Worm (Caenorhabditis elegans) whole organism, L1 larva: ENCODE data around the gene M7.8.

ENCODE experiments used
- C04F5.9 ChIP-seq: sonication (generic microtip); optimal IDR thresholded peaks from 2 replicates; lab custom pipeline; 2016; ENCODE audit warnings: missing genetic modification characterization, missing compliant biosample characterization
- C16A3.4 ChIP-seq: fragments of 150-350 bp; optimal IDR thresholded peaks from 2 replicates; lab custom pipeline; 2014; ENCODE audit warnings: missing biosample characterization, missing genetic modification characterization
- aha-1 ChIP-seq: fragments of 150-350 bp; optimal IDR thresholded peaks from 2 replicates; lab custom pipeline; 2014; ENCODE audit warnings: missing biosample characterization, missing genetic modification characterization
- alr-1 ChIP-seq: fragments of 200-800 bp; sonication (Bioruptor generic); optimal IDR thresholded peaks from 2 replicates; lab custom pipeline; 2018; ENCODE audit warnings: borderline replicate concordance, mild to moderate bottlenecking, missing genetic modification characterization, missing compliant biosample characterization
- aly-2 ChIP-seq: fragments of 150-350 bp; optimal IDR thresholded peaks from 2 replicates; lab custom pipeline; 2014; ENCODE audit warnings: missing biosample characterization, missing genetic modification characterization
- blmp-1 ChIP-seq: fragments of 150-350 bp; optimal IDR thresholded peaks from 2 replicates; lab custom pipeline; 2014; ENCODE audit warnings: missing biosample characterization, missing genetic modification characterization
- ceh-90 ChIP-seq: sonication (generic microtip); optimal IDR thresholded peaks from 2 replicates; lab custom pipeline; 2016; ENCODE audit warnings: missing genetic modification characterization, missing compliant biosample characterization
- ces-1 ChIP-seq: fragments of 150-350 bp; optimal IDR thresholded peaks from 2 replicates; lab custom pipeline; 2014; ENCODE audit warnings: missing biosample characterization, missing genetic modification reagents, missing genetic modification characterization
- dsc-1 ChIP-seq: sonication (generic microtip); optimal IDR thresholded peaks from 2 replicates; lab custom pipeline; 2016; ENCODE audit warnings: mild to moderate bottlenecking, missing genetic modification characterization, missing compliant biosample characterization
- efl-1 ChIP-seq, 4 experiments: fragments of 150-350 bp; optimal IDR thresholded peaks in 3 of 4; peaks in 1 of 4; 1 replicate in 1 of 4; 2 replicates in 3 of 4; lab custom pipeline; 2014; ENCODE audit warnings: missing biosample characterization in 2 of 4, missing genetic modification characterization in 2 of 4, missing genetic modification reagents in 2 of 4
- efl-3 ChIP-seq: fragments of 200-800 bp; sonication (Bioruptor generic); optimal IDR thresholded peaks from 2 replicates; lab custom pipeline; 2018; ENCODE audit warnings: mild to moderate bottlenecking, missing genetic modification characterization, missing compliant biosample characterization
- egl-13 ChIP-seq: sonication (generic microtip); optimal IDR thresholded peaks from 2 replicates; lab custom pipeline; 2016; ENCODE audit warnings: missing genotype, missing genetic modification reagents, missing genetic modification characterization, missing compliant biosample characterization
- egl-27 ChIP-seq, 2 experiments: fragments of 150-350 bp in 1 of 2; sonication (generic microtip); optimal IDR thresholded peaks; 3 replicates each; lab custom pipeline; 2017 to 2018; ENCODE audit warnings: missing biosample characterization in 2 of 2, missing genetic modification characterization in 2 of 2, missing genetic modification reagents in 2 of 2
- elt-2 ChIP-seq: sonication (generic microtip); optimal IDR thresholded peaks from 2 replicates; lab custom pipeline; 2016; ENCODE audit warnings: missing genetic modification characterization, mild to moderate bottlenecking, inconsistent platforms, missing compliant biosample characterization, missing genetic modification reagents
- elt-3 ChIP-seq, 6 experiments: fragments of 150-350 bp in 1 of 6; sonication (generic microtip); optimal IDR thresholded peaks; 2 replicates each; lab custom pipeline; 2017 to 2018; ENCODE audit warnings: missing biosample characterization in 6 of 6, missing genetic modification characterization in 6 of 6, inconsistent platforms in 1 of 6
- ets-5 ChIP-seq: fragments of 200-800 bp; sonication (Bioruptor generic); IDR thresholded peaks from 2 replicates; pipeline ENCODE4 v1.3.6; 2022; ENCODE audit warnings: missing genetic modification characterization, missing compliant biosample characterization
- fkh-10 ChIP-seq: sonication (generic microtip); optimal IDR thresholded peaks from 2 replicates; lab custom pipeline; 2017; ENCODE audit warnings: missing biosample characterization, missing genetic modification reagents, missing genetic modification characterization
- fkh-8 ChIP-seq: sonication (generic microtip); optimal IDR thresholded peaks from 2 replicates; lab custom pipeline; 2016; ENCODE audit warnings: mild to moderate bottlenecking, missing genetic modification characterization, missing compliant biosample characterization
- fos-1 ChIP-seq: fragments of 150-350 bp; optimal IDR thresholded peaks from 2 replicates; lab custom pipeline; 2014; ENCODE audit warnings: missing biosample characterization, missing genetic modification characterization
- grh-1 ChIP-seq: fragments of 200-800 bp; sonication (Bioruptor generic); IDR thresholded peaks from 2 replicates; pipeline ENCODE4 v1.3.6; 2022; ENCODE audit warnings: missing genetic modification reagents, missing genetic modification characterization, missing compliant biosample characterization
- hlh-4 ChIP-seq: sonication (generic microtip); optimal IDR thresholded peaks from 2 replicates; lab custom pipeline; 2016; ENCODE audit warnings: mild to moderate bottlenecking, missing genetic modification characterization, missing compliant biosample characterization
- irx-1 ChIP-seq: sonication (generic microtip); optimal IDR thresholded peaks from 2 replicates; lab custom pipeline; 2016; ENCODE audit warnings: missing genetic modification characterization, missing compliant biosample characterization
- jun-1 ChIP-seq: fragments of 150-350 bp; optimal IDR thresholded peaks from 2 replicates; lab custom pipeline; 2014; ENCODE audit warnings: missing biosample characterization, missing genetic modification reagents, missing genetic modification characterization
- lin-13 ChIP-seq: fragments of 150-350 bp; optimal IDR thresholded peaks from 2 replicates; lab custom pipeline; 2014; ENCODE audit warnings: missing biosample characterization, missing genetic modification reagents, missing genetic modification characterization
- lin-14 ChIP-seq: fragments of 200-800 bp; sonication (Bioruptor generic); optimal IDR thresholded peaks from 2 replicates; lab custom pipeline; 2018; ENCODE audit warnings: mild to moderate bottlenecking, missing genetic modification characterization, moderate library complexity, missing compliant biosample characterization
- lin-35 ChIP-seq, 2 experiments: fragments of 150-350 bp; optimal IDR thresholded peaks; 2 replicates each; lab custom pipeline; 2014; ENCODE audit warnings: missing biosample characterization in 2 of 2, missing genetic modification characterization in 2 of 2, missing genetic modification reagents in 2 of 2
- lin-39 ChIP-seq: fragments of 150-350 bp; optimal IDR thresholded peaks from 2 replicates; lab custom pipeline; 2014; ENCODE audit warnings: missing biosample characterization, missing genetic modification reagents, missing genetic modification characterization
- lsy-2 ChIP-seq, 2 experiments: fragments of 150-350 bp; optimal IDR thresholded peaks; 2 replicates each; lab custom pipeline; 2014; ENCODE audit warnings: missing biosample characterization in 2 of 2, missing genetic modification characterization in 2 of 2
- mab-9 ChIP-seq: fragments of 200-800 bp; sonication (Bioruptor generic); IDR thresholded peaks from 2 replicates; pipeline ENCODE4 v1.3.6; 2022; ENCODE audit warnings: missing genetic modification reagents, missing genetic modification characterization, missing compliant biosample characterization
- nhr-11 ChIP-seq: fragments of 150-350 bp; optimal IDR thresholded peaks from 2 replicates; lab custom pipeline; 2014; ENCODE audit warnings: missing biosample characterization, missing genetic modification characterization
- nhr-12 ChIP-seq: sonication (generic microtip); optimal IDR thresholded peaks from 2 replicates; lab custom pipeline; 2017; ENCODE audit warnings: missing biosample characterization, missing genetic modification characterization
- nhr-19 ChIP-seq: fragments of 200-800 bp; sonication (Bioruptor generic); conservative IDR thresholded peaks from 2 replicates; pipeline ENCODE4 v1.3.6; 2022; ENCODE audit warnings: missing genetic modification characterization, missing compliant biosample characterization
- nhr-237 ChIP-seq: fragments of 150-350 bp; optimal IDR thresholded peaks from 2 replicates; lab custom pipeline; 2014; ENCODE audit warnings: missing biosample characterization, missing genetic modification characterization
- nhr-47 ChIP-seq: sonication (generic microtip); optimal IDR thresholded peaks from 2 replicates; lab custom pipeline; 2016; ENCODE audit warnings: mild to moderate bottlenecking, missing genetic modification characterization, moderate library complexity, missing compliant biosample characterization
- nhr-71 ChIP-seq: sonication (generic microtip); optimal IDR thresholded peaks from 2 replicates; lab custom pipeline; 2016; ENCODE audit warnings: mild to moderate bottlenecking, missing genetic modification characterization, moderate library complexity, missing compliant biosample characterization
- nhr-76 ChIP-seq: sonication (generic microtip); optimal IDR thresholded peaks from 2 replicates; lab custom pipeline; 2017; ENCODE audit warnings: missing biosample characterization, missing genetic modification characterization
- nhr-77 ChIP-seq: fragments of 150-350 bp; optimal IDR thresholded peaks from 2 replicates; lab custom pipeline; 2014; ENCODE audit warnings: missing biosample characterization, missing genetic modification characterization
- nhr-85 ChIP-seq: sonication (generic microtip); peaks from one replicate; lab custom pipeline; 2016; ENCODE audit warnings: missing genetic modification characterization, inconsistent platforms, missing compliant biosample characterization
- nhr-90 ChIP-seq: sonication (generic microtip); optimal IDR thresholded peaks from 2 replicates; lab custom pipeline; 2016; ENCODE audit warnings: mild to moderate bottlenecking, missing genetic modification characterization, missing compliant biosample characterization; ENCODE audit not compliant: poor library complexity
- pax-3 ChIP-seq: fragments of 200-800 bp; sonication (Bioruptor generic); optimal IDR thresholded peaks from 2 replicates; lab custom pipeline; 2018; ENCODE audit warnings: mild to moderate bottlenecking, missing genetic modification characterization, moderate library complexity, missing compliant biosample characterization
- pqm-1 ChIP-seq: sonication (generic microtip); optimal IDR thresholded peaks from 3 replicates; lab custom pipeline; 2017; ENCODE audit warnings: missing biosample characterization, missing genetic modification characterization
- snu-23 ChIP-seq: sonication (generic microtip); optimal IDR thresholded peaks from 2 replicates; lab custom pipeline; 2016; ENCODE audit warnings: missing genetic modification characterization, missing compliant biosample characterization
- sox-4 ChIP-seq: sonication (generic microtip); optimal IDR thresholded peaks from 2 replicates; lab custom pipeline; 2016; ENCODE audit warnings: missing genetic modification characterization, missing compliant biosample characterization
- sptf-1 ChIP-seq: fragments of 150-350 bp; optimal IDR thresholded peaks from 2 replicates; lab custom pipeline; 2014; ENCODE audit warnings: missing biosample characterization, missing genetic modification characterization
- swsn-7 ChIP-seq: sonication (generic microtip); optimal IDR thresholded peaks from 2 replicates; lab custom pipeline; 2016; ENCODE audit warnings: missing genetic modification characterization, missing compliant biosample characterization
- tbx-2 ChIP-seq: sonication (generic microtip); optimal IDR thresholded peaks from 2 replicates; lab custom pipeline; 2016; ENCODE audit warnings: missing genetic modification characterization, missing compliant biosample characterization
- tlp-1 ChIP-seq: fragments of 150-350 bp; optimal IDR thresholded peaks from 2 replicates; lab custom pipeline; 2014; ENCODE audit warnings: missing biosample characterization, missing genetic modification characterization
- unc-130 ChIP-seq: fragments of 150-350 bp; optimal IDR thresholded peaks from 2 replicates; lab custom pipeline; 2017; ENCODE audit warnings: missing biosample characterization, missing genetic modification characterization, inconsistent platforms
- unc-86 ChIP-seq: sonication (generic microtip); optimal IDR thresholded peaks from 2 replicates; lab custom pipeline; 2016; ENCODE audit warnings: missing genetic modification characterization, missing compliant biosample characterization
- unc-98 ChIP-seq: fragments of 200-800 bp; sonication (Bioruptor generic); IDR thresholded peaks from 2 replicates; pipeline ENCODE4 v1.3.6; 2022; ENCODE audit warnings: missing genetic modification characterization, missing compliant biosample characterization
- vab-15 ChIP-seq: sonication (generic microtip); optimal IDR thresholded peaks from 2 replicates; lab custom pipeline; 2017; ENCODE audit warnings: missing genotype, mild to moderate bottlenecking, missing genetic modification characterization, missing compliant biosample characterization
- xbp-1 ChIP-seq: sonication (generic microtip); optimal IDR thresholded peaks from 2 replicates; lab custom pipeline; 2016; ENCODE audit warnings: missing genetic modification characterization, missing compliant biosample characterization
- zag-1 ChIP-seq: fragments of 150-350 bp; optimal IDR thresholded peaks from 2 replicates; lab custom pipeline; 2014; ENCODE audit warnings: missing biosample characterization, missing genetic modification characterization

The M7.8 gene

DNA sequence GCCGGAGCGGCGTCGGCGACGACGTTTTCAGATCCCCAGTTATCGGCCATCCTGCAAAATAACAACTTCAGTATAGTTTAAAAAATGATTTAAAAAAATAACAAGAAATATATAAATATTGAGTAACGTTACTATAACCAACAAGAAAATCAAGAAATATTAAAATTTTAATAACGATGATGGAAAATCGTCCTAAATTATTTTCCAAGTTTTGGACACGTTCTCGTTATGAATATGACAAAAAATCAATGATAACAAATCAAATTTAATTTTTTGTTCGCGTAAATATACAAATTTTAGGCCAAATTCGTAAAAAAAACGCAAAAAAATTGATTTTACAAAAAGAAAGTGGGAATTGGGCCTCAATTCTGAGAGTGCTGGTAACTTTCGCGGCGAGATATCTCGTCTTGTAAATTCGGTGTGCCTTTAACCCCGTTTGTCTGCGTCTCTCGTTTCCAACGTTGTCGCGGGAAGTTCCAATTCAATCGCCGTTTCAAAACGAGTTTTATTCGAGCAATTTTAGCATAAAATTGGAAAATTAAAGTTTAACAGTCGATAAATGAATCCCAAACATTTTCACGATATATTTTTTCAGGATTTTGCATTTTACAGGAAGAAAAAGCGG, 16.2 kb upstream of the M7.8 start, which contains the start of gene rps-5:
TSS of gene rps-5 (minus strand) at position 51 of the 625 bp plus-strand sequence.
- TF ChIP-seq mab-9 (GFP tag; lab: Robert Waterston, UW): no peak
- TF ChIP-seq lin-13: peak; percentile 3
- TF ChIP-seq elt-2 (tag; lab: Kevin White, UChicago): peak; percentile 12
- TF ChIP-seq grh-1 (GFP tag; lab: Robert Waterston, UW): no peak
- peak; percentile 68 for TF ChIP-seq C16A3.4 (tag; lab: Kevin White, UChicago)
- TF ChIP-seq dsc-1 (tag; lab: Kevin White, UChicago): peak; percentile 37
- peak; percentile 89 for TF ChIP-seq xbp-1 (tag; lab: Kevin White, UChicago)
- TF ChIP-seq unc-86: peak; percentile 22
- TF ChIP-seq nhr-90 (tag; lab: Kevin White, UChicago): peak; percentile 35
- TF ChIP-seq efl-3 (GFP tag; lab: Kevin White, UChicago): no peak
- TF ChIP-seq lsy-2 (tag; optimal IDR thresholded peaks at IDR 0.05; lab: Kevin White, UChicago): peak; percentile 80 to 92
- peak; percentile 66 for TF ChIP-seq nhr-19 (GFP tag; lab: Robert Waterston, UW)
- TF ChIP-seq nhr-11 (tag; lab: Kevin White, UChicago): no peak
- peak; percentile 61 for TF ChIP-seq swsn-7 (tag; lab: Kevin White, UChicago)
- TF ChIP-seq unc-130 (tag; lab: Kevin White, UChicago): peak; percentile 34
- TF ChIP-seq irx-1 (tag; lab: Kevin White, UChicago): peak; percentile 20
- no peak for TF ChIP-seq sptf-1 (tag; lab: Kevin White, UChicago)
- TF ChIP-seq nhr-71 (tag; lab: Kevin White, UChicago): peak; percentile 80
- peak in 1 of 6 experiments; percentile 11 for TF ChIP-seq elt-3 (tag; optimal IDR thresholded peaks at IDR 0.05; lab: Kevin White, UChicago)
- TF ChIP-seq nhr-12 (tag; lab: Kevin White, UChicago): no peak
- TF ChIP-seq pax-3 (tag; lab: Kevin White, UChicago): no peak
- TF ChIP-seq unc-98 (GFP tag; lab: Robert Waterston, UW): no peak
- no peak for TF ChIP-seq hlh-4 (tag; lab: Kevin White, UChicago)
- peak; percentile 59 for TF ChIP-seq tbx-2 (tag; lab: Kevin White, UChicago)
- peak; percentile 54 for TF ChIP-seq blmp-1 (tag; lab: Kevin White, UChicago)
- no peak for TF ChIP-seq aha-1 (tag; lab: Kevin White, UChicago)
- TF ChIP-seq lin-35 (GFP tag; optimal IDR thresholded peaks at IDR 0.05; lab: Kevin White, UChicago): peak; percentile 80 to 92
- TF ChIP-seq fkh-10: no peak
- TF ChIP-seq nhr-77 (tag; lab: Kevin White, UChicago): peak; percentile 36
- peak; percentile 80 for TF ChIP-seq snu-23 (GFP tag; lab: Kevin White, UChicago)
- TF ChIP-seq fos-1 (tag; lab: Kevin White, UChicago): peak; percentile 52
- no peak for TF ChIP-seq nhr-76
- no peak for TF ChIP-seq tlp-1
- TF ChIP-seq efl-1 (optimal IDR thresholded peaks at IDR 0.05; lab: Kevin White, UChicago): peak; percentile 79 to 89
- peak; percentile 84 to 99 for TF ChIP-seq efl-1 (GFP tag; optimal IDR thresholded peaks at IDR 0.05 in 1 of 2; lab: Kevin White, UChicago)
- TF ChIP-seq lin-39 (tag; lab: Kevin White, UChicago): no peak
- no peak for TF ChIP-seq ets-5
- TF ChIP-seq alr-1 (tag; lab: Kevin White, UChicago): no peak
- TF ChIP-seq egl-13 (tag; lab: Kevin White, UChicago): no peak
- TF ChIP-seq nhr-85 (tag; lab: Kevin White, UChicago): peak; percentile 80
- no peak for TF ChIP-seq pqm-1 (tag; lab: Kevin White, UChicago)
- TF ChIP-seq ces-1 (GFP tag; lab: Kevin White, UChicago): no peak
- no peak for TF ChIP-seq aly-2 (tag; lab: Kevin White, UChicago)
- TF ChIP-seq vab-15: no peak
- peak; percentile 43 for TF ChIP-seq jun-1 (tag; lab: Kevin White, UChicago)
- TF ChIP-seq fkh-8 (tag; lab: Kevin White, UChicago): peak; percentile 21
- no peak for TF ChIP-seq sox-4 (tag; lab: Kevin White, UChicago)
- peak; percentile 42 for TF ChIP-seq zag-1 (tag; lab: Kevin White, UChicago)
- no peak for TF ChIP-seq nhr-237 (tag; lab: Kevin White, UChicago)
- no peak for TF ChIP-seq ceh-90 (tag; lab: Kevin White, UChicago)
- peak; percentile 70 for TF ChIP-seq nhr-47 (tag; lab: Kevin White, UChicago)
- peak; percentile 65 for TF ChIP-seq lin-14 (GFP tag; lab: Kevin White, UChicago)
- no peak for TF ChIP-seq C04F5.9 (tag; lab: Kevin White, UChicago)
- no peak for TF ChIP-seq egl-27 (tag; optimal IDR thresholded peaks at IDR 0.05; lab: Kevin White, UChicago)
